Fruit fly (Drosophila melanogaster) whole organism, embryonic: Measurements from ENCODE around the gene Wdfy2.
A peak's percentile ranks its signal among the peaks of the same experiment; 100 is the strongest.

ENCODE experiments used
- BEAF-32 ChIP-seq: fragments of 200-800 bp; sonication (Bioruptor generic); optimal IDR thresholded peaks from 3 replicates; lab custom pipeline; 2017; ENCODE audit warnings: missing biosample characterization, missing genetic modification characterization, mild to moderate bottlenecking, moderate library complexity, missing genetic modification reagents
- CG10274 ChIP-seq: fragments of 200-800 bp; sonication (Bioruptor generic); optimal IDR thresholded peaks from 3 replicates; lab custom pipeline; 2017; ENCODE audit warnings: missing biosample characterization, mild to moderate bottlenecking, missing genetic modification characterization
- CG10431 ChIP-seq: fragments of 200-800 bp; sonication (Bioruptor generic); optimal IDR thresholded peaks from 3 replicates; lab custom pipeline; 2018; ENCODE audit warnings: missing biosample characterization, mild to moderate bottlenecking, missing genetic modification characterization
- CG11085 ChIP-seq: fragments of 200-800 bp; sonication (Bioruptor generic); IDR thresholded peaks from 2 replicates; pipeline ENCODE4 v1.3.6; 2022; ENCODE audit warnings: missing biosample characterization, missing genetic modification characterization
- CG12219 ChIP-seq: fragments of 200-800 bp; sonication (Bioruptor generic); optimal IDR thresholded peaks from 3 replicates; lab custom pipeline; 2018; ENCODE audit warnings: missing biosample characterization, mild to moderate bottlenecking, missing genetic modification characterization
- CG13424 ChIP-seq: fragments of 200-800 bp; sonication (Bioruptor generic); optimal IDR thresholded peaks from 2 replicates; lab custom pipeline; 2019; ENCODE audit warnings: missing biosample characterization, mild to moderate bottlenecking, missing genetic modification characterization, moderate library complexity
- CG13775 ChIP-seq: fragments of 200-800 bp; sonication (Bioruptor generic); optimal IDR thresholded peaks from 3 replicates; lab custom pipeline; 2017; ENCODE audit warnings: missing biosample characterization, mild to moderate bottlenecking, missing genetic modification characterization
- CG14014 ChIP-seq: fragments of 200-800 bp; sonication (Bioruptor generic); IDR thresholded peaks from 2 replicates; pipeline ENCODE4 v1.3.6; 2022; ENCODE audit warnings: missing biosample characterization, missing genetic modification characterization
- CG15514 ChIP-seq: fragments of 200-800 bp; sonication (Bioruptor generic); optimal IDR thresholded peaks from 3 replicates; lab custom pipeline; 2017; ENCODE audit warnings: missing biosample characterization, missing genetic modification characterization, mild to moderate bottlenecking, moderate library complexity, missing genetic modification reagents
- CG15696 ChIP-seq: fragments of 200-800 bp; sonication (Bioruptor generic); optimal IDR thresholded peaks from 2 replicates; lab custom pipeline; 2019; ENCODE audit warnings: missing biosample characterization, mild to moderate bottlenecking, missing genetic modification characterization, moderate library complexity
- CG17612 ChIP-seq: fragments of 200-800 bp; sonication (Bioruptor generic); IDR thresholded peaks from 2 replicates; pipeline ENCODE4 v1.3.6; 2022; ENCODE audit warnings: missing biosample characterization, missing genetic modification characterization
- CG2116 ChIP-seq: fragments of 200-800 bp; sonication (Bioruptor generic); optimal IDR thresholded peaks from 3 replicates; lab custom pipeline; 2018; ENCODE audit warnings: missing biosample characterization, mild to moderate bottlenecking, missing genetic modification characterization
- CG2120 ChIP-seq: fragments of 200-800 bp; sonication (Bioruptor generic); optimal IDR thresholded peaks from 3 replicates; lab custom pipeline; 2016; ENCODE audit warnings: missing biosample characterization, missing genetic modification characterization
- CG2199 ChIP-seq: fragments of 200-800 bp; sonication (Bioruptor generic); IDR thresholded peaks from 3 replicates; pipeline ENCODE4 v1.3.6; 2022; ENCODE audit warnings: missing biosample characterization, missing genetic modification characterization
- CG2202 ChIP-seq: fragments of 200-800 bp; sonication (Bioruptor generic); optimal IDR thresholded peaks from 2 replicates; lab custom pipeline; 2018; ENCODE audit warnings: missing biosample characterization, mild to moderate bottlenecking, missing genetic modification characterization
- CG3065 ChIP-seq: fragments of 200-800 bp; sonication (Bioruptor generic); optimal IDR thresholded peaks from 2 replicates; lab custom pipeline; 2016; ENCODE audit warnings: missing biosample characterization, missing genetic modification characterization
- CG34376 ChIP-seq: fragments of 200-800 bp; sonication (Bioruptor generic); optimal IDR thresholded peaks from 2 replicates; lab custom pipeline; 2018; ENCODE audit warnings: missing biosample characterization, mild to moderate bottlenecking, missing genetic modification characterization
- CG3726 ChIP-seq: fragments of 200-800 bp; sonication (Bioruptor generic); IDR thresholded peaks from 3 replicates; pipeline ENCODE4, ENCODE4 v1.3.6; 2022; ENCODE audit warnings: missing biosample characterization, missing genetic modification characterization
- CG3995 ChIP-seq: fragments of 200-800 bp; sonication (Bioruptor generic); optimal IDR thresholded peaks from 3 replicates; lab custom pipeline; 2016; ENCODE audit warnings: missing biosample characterization, missing genetic modification characterization
- CG42726 ChIP-seq: fragments of 200-800 bp; sonication (Bioruptor generic); IDR thresholded peaks from 2 replicates; pipeline ENCODE4 v1.3.6; 2022; ENCODE audit warnings: missing biosample characterization, missing genetic modification characterization; ENCODE audit not compliant: partially characterized antibody
- CG4404 ChIP-seq: fragments of 200-800 bp; sonication (Bioruptor generic); IDR thresholded peaks from 2 replicates; pipeline ENCODE4 v1.3.6; 2022; ENCODE audit warnings: missing biosample characterization, missing genetic modification characterization
- CG6175 ChIP-seq: fragments of 200-800 bp; sonication (Bioruptor generic); IDR thresholded peaks from 3 replicates; pipeline ENCODE4 v1.3.6; 2022; ENCODE audit warnings: missing biosample characterization, missing genetic modification characterization
- CG6689 ChIP-seq: fragments of 200-800 bp; sonication (Bioruptor generic); IDR thresholded peaks from 2 replicates; pipeline ENCODE4 v1.3.6; 2022; ENCODE audit warnings: missing biosample characterization, missing genetic modification characterization
- CG7963 ChIP-seq: fragments of 200-800 bp; sonication (Bioruptor generic); IDR thresholded peaks from 3 replicates; pipeline ENCODE4 v1.3.6; 2022; ENCODE audit warnings: missing biosample characterization, missing genetic modification characterization; ENCODE audit not compliant: partially characterized antibody
- CG9932 ChIP-seq: fragments of 200-800 bp; sonication (Bioruptor generic); IDR thresholded peaks from 2 replicates; pipeline ENCODE4 v1.3.6; 2022; ENCODE audit warnings: missing biosample characterization, missing genetic modification characterization
- Deaf1 ChIP-seq: fragments of 200-800 bp; optimal IDR thresholded peaks from 3 replicates; lab custom pipeline; 2019; ENCODE audit warnings: missing biosample characterization, mild to moderate bottlenecking, missing genetic modification characterization, moderate library complexity
- HLHmδ ChIP-seq: fragments of 200-800 bp; sonication (Bioruptor generic); optimal IDR thresholded peaks from 2 replicates; lab custom pipeline; 2018; ENCODE audit warnings: missing biosample characterization, mild to moderate bottlenecking, missing genetic modification characterization, moderate library complexity
- Hand ChIP-seq: fragments of 200-800 bp; sonication (Bioruptor generic); optimal IDR thresholded peaks from 2 replicates; lab custom pipeline; 2017; ENCODE audit warnings: mild to moderate bottlenecking, missing biosample characterization, missing genetic modification reagents, missing genetic modification characterization
- Hsf ChIP-seq: fragments of 200-800 bp; sonication (Bioruptor generic); optimal IDR thresholded peaks from 3 replicates; lab custom pipeline; 2016; ENCODE audit warnings: missing biosample characterization, missing genetic modification characterization
- Lim3 ChIP-seq: fragments of 200-800 bp; sonication (Bioruptor generic); IDR thresholded peaks from 2 replicates; pipeline ENCODE4 v1.3.6; 2022; ENCODE audit warnings: missing biosample characterization, missing genetic modification characterization
- MBD-R2 ChIP-seq: fragments of 200-800 bp; sonication (Bioruptor generic); IDR thresholded peaks from 2 replicates; pipeline ENCODE4 v1.3.6; 2022; ENCODE audit warnings: missing biosample characterization, missing genetic modification characterization
- NC2β ChIP-seq: fragments of 200-800 bp; sonication (Bioruptor generic); optimal IDR thresholded peaks from 2 replicates; lab custom pipeline; 2016; ENCODE audit warnings: missing biosample characterization, missing genetic modification characterization
- Sox100B ChIP-seq: fragments of 200-800 bp; sonication (Bioruptor generic); optimal IDR thresholded peaks from 3 replicates; lab custom pipeline; 2018; ENCODE audit warnings: missing biosample characterization, mild to moderate bottlenecking, missing genetic modification characterization
- Spps ChIP-seq: fragments of 200-800 bp; sonication (Bioruptor generic); optimal IDR thresholded peaks from 2 replicates; lab custom pipeline; 2018; ENCODE audit warnings: missing biosample characterization, mild to moderate bottlenecking, missing genetic modification characterization
- ap ChIP-seq: fragments of 200-800 bp; sonication (Bioruptor generic); IDR thresholded peaks from 2 replicates; pipeline ENCODE4 v1.3.6; 2022; ENCODE audit warnings: missing biosample characterization, missing genetic modification characterization
- ato ChIP-seq: fragments of 200-800 bp; sonication (Bioruptor generic); IDR thresholded peaks from 2 replicates; pipeline ENCODE4 v1.3.6; 2022; ENCODE audit warnings: missing biosample characterization, missing genetic modification characterization; ENCODE audit not compliant: partially characterized antibody
- bsh ChIP-seq, 2 experiments: fragments of 200-800 bp; sonication (Bioruptor generic); optimal IDR thresholded peaks; 2 replicates each; lab custom pipeline; 2017 to 2018; ENCODE audit warnings: mild to moderate bottlenecking in 2 of 2, missing biosample characterization in 2 of 2, missing genetic modification characterization in 2 of 2, moderate library complexity in 1 of 2
- chinmo ChIP-seq: fragments of 200-800 bp; sonication (Bioruptor generic); IDR thresholded peaks from 4 replicates; pipeline ENCODE4 v1.3.6; 2022; ENCODE audit warnings: missing biosample characterization, missing genetic modification characterization; ENCODE audit not compliant: partially characterized antibody
- chn ChIP-seq: fragments of 200-800 bp; sonication (Bioruptor generic); optimal IDR thresholded peaks from 2 replicates; lab custom pipeline; 2016; ENCODE audit warnings: missing biosample characterization, missing genetic modification characterization
- dmrt99B ChIP-seq: fragments of 200-800 bp; sonication (Bioruptor generic); optimal IDR thresholded peaks from 2 replicates; lab custom pipeline; 2018; ENCODE audit warnings: missing biosample characterization, mild to moderate bottlenecking, missing genetic modification characterization, moderate library complexity
- dpn ChIP-seq, 2 experiments: fragments of 200-800 bp; sonication (Bioruptor generic); optimal IDR thresholded peaks; 3 replicates each; lab custom pipeline; 2016; ENCODE audit warnings: missing biosample characterization in 2 of 2, missing genetic modification characterization in 2 of 2
- fd64A ChIP-seq: fragments of 200-800 bp; sonication (Bioruptor generic); optimal IDR thresholded peaks from 3 replicates; lab custom pipeline; 2018; ENCODE audit warnings: missing biosample characterization, mild to moderate bottlenecking, missing genetic modification characterization
- jumu ChIP-seq: fragments of 200-800 bp; sonication (Bioruptor generic); optimal IDR thresholded peaks from 3 replicates; lab custom pipeline; 2016; ENCODE audit warnings: missing biosample characterization, missing genetic modification characterization
- mld ChIP-seq: fragments of 200-800 bp; sonication (Bioruptor generic); IDR thresholded peaks from 3 replicates; pipeline ENCODE4 v1.3.6; 2022; ENCODE audit warnings: missing biosample characterization, missing genetic modification characterization; ENCODE audit not compliant: partially characterized antibody
- sc ChIP-seq, 3 experiments: fragments of >200 bp in 2 of 3; fragments of 200-800 bp in 1 of 3; sonication (Bioruptor generic) in 1 of 3; optimal IDR thresholded peaks; 2 replicates in 2 of 3; 3 replicates in 1 of 3; lab custom pipeline; 2017; ENCODE audit warnings: mild to moderate bottlenecking in 1 of 3, missing biosample characterization in 1 of 3, missing genetic modification characterization in 1 of 3, missing genetic modification reagents in 1 of 3
- sens ChIP-seq: fragments of 200-800 bp; sonication (Bioruptor generic); peaks from one replicate; lab custom pipeline; 2016; ENCODE audit warnings: missing biosample characterization, missing genetic modification characterization
- sna ChIP-seq: fragments of 200-800 bp; sonication (Bioruptor generic); IDR thresholded peaks from 2 replicates; pipeline ENCODE4 v1.3.6; 2022; ENCODE audit warnings: missing biosample characterization, missing genetic modification characterization; ENCODE audit not compliant: partially characterized antibody
- vfl ChIP-seq: fragments of 200-800 bp; sonication (Bioruptor generic); optimal IDR thresholded peaks from 2 replicates; lab custom pipeline; 2016; ENCODE audit warnings: missing biosample characterization, missing genetic modification characterization
- wor ChIP-seq: fragments of 200-800 bp; sonication (Bioruptor generic); IDR thresholded peaks from 2 replicates; pipeline ENCODE4 v1.3.6; 2022; ENCODE audit warnings: missing biosample characterization, missing genetic modification characterization

The Wdfy2 gene

DNA sequence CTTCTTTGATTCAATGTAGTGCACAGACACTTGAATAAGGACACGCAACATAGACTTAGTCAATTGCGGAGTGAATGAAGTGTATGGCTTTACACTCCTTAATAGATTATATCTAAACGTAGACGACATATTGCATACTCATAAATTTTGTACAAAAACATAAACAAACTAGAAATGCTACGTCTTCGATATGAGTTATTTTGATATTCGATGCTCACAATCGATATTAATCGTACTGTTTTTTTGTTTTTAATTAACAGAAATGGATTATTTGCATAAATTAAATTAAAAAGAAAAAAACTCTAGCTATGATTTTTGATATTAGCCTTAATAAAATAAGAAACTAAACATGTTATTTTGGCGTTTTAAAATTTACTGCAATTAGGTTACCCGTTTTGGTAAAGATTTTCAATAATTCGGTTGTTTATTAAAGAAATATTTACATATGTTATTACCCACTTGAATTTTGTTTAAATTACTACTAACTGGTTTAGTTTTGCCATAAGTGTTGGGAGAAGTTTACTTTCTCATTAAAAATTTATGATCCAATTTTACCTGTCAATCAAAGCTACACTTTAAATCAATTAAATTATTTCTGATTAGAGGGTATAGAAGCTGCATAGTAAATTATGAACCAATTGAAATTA is 18.0 kb upstream of the Wdfy2 start, which contains the start of the genes CG17768, LSm-4 and Ir31a (continued):
- TF ChIP-seq Lim3 (GFP tag; lab: Robert Waterston, UW) (no peak), CG10431 (GFP tag; lab: Kevin White, UChicago) (no peak), NC2β (GFP tag; lab: Kevin White, UChicago) (no peak), sc (optimal IDR thresholded peaks at IDR 0.05; lab: Kevin White, UChicago) (no peak), sc (GFP tag; optimal IDR thresholded peaks at IDR 0.05; lab: Kevin White, UChicago) (no peak), jumu (no peak), CG12219 (GFP tag; lab: Kevin White, UChicago) (no peak), CG13424 (tag; lab: Kevin White, UChicago) (no peak), CG6689 (no peak), CG13775 (no peak), CG2202 (tag; lab: Kevin White, UChicago) (no peak), CG2116 (GFP tag; lab: Kevin White, UChicago) (peak; percentile 26), bsh (GFP tag; optimal IDR thresholded peaks at IDR 0.05; lab: Kevin White, UChicago) (no peak), CG2199 (GFP tag; lab: Robert Waterston, UW) (no peak), CG7963 (peak; percentile 39; the same call in 1 of the 3 replicates), CG4404 (GFP tag; lab: Robert Waterston, UW) (no peak), CG3995 (peak; percentile 15), ato (no peak), chn (GFP tag; lab: Kevin White, UChicago) (no peak), CG2120 (GFP tag; lab: Kevin White, UChicago) (no peak), MBD-R2 (GFP tag; lab: Robert Waterston, UW) (peak; percentile 46; the same call in 1 of the 2 replicates), CG15696 (tag; lab: Kevin White, UChicago) (no peak), CG3065 (no peak), CG15514 (no peak), fd64A (no peak), Sox100B (no peak), CG11085 (GFP tag; lab: Robert Waterston, UW) (no peak), Spps (tag; lab: Kevin White, UChicago) (no peak), CG14014 (no peak), Hsf (no peak), sna (GFP tag; lab: Robert Waterston, UW) (peak; percentile 66; the same call in 1 of the 2 replicates), CG9932 (GFP tag; lab: Robert Waterston, UW) (no peak), wor (GFP tag; lab: Robert Waterston, UW) (no peak), dpn (GFP tag; optimal IDR thresholded peaks at IDR 0.05; lab: Kevin White, UChicago) (no peak), chinmo (GFP tag; lab: Robert Waterston, UW) (no peak), CG3726 (GFP tag; lab: Robert Waterston, UW) (no peak), Deaf1 (no peak), mld (0 out of 3 replicates have a peak, but pooled peaks have one; percentile 59), Hand (no peak), vfl (GFP tag; lab: Kevin White, UChicago) (no peak), ap (GFP tag; lab: Robert Waterston, UW) (no peak), sens (GFP tag; lab: Kevin White, UChicago) (peak; percentile 22), CG17612 (GFP tag; lab: Robert Waterston, UW) (no peak), dmrt99B (tag; lab: Kevin White, UChicago) (no peak), CG42726 (GFP tag; lab: Robert Waterston, UW) (no peak; the same call in 1 of the 2 replicates), BEAF-32 (GFP tag; lab: Kevin White, UChicago) (peak; percentile 73), HLHmδ (no peak), CG10274 (no peak), CG6175 (GFP tag; lab: Robert Waterston, UW) (no peak), CG34376 (GFP tag; lab: Kevin White, UChicago) (no peak)
